Fruit fly (Drosophila melanogaster): Measurements from ENCODE around the gene CG15219.

Gene CG15219

DNA sequence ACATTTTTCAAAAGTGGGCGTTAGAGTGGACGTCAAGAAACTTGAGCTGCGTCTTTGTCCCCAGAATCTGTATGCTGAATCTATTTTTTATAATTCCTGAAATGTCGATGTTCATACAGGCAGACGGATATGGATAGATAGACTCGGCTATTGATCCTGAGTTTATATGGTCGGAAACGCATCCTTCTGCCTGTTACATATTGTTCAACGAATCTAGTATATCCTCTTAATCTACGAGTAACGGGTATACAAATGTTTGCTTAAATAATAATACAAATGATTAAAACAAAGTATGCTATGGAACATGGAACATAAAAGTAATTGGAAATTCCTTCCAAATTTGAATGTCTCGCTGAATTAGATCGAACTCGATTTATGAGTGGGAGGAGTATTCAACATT, 34.5 kb downstream of the CG15219 start, which contains the start of gene tplus3a:
tplus3a (plus strand) TSS at position 301 of the 400 bp plus-strand sequence.
- TF ChIP-seq Mrtf (GFP tag; IDR thresholded peaks at IDR 0.05) (no peak), CG1233 (GFP tag; optimal IDR thresholded peaks at IDR 0.05) (no peak), CG5953 (GFP tag; IDR thresholded peaks at IDR 0.05) (no peak), D19B (GFP tag; optimal IDR thresholded peaks at IDR 0.05) (no peak), CG10321 (GFP tag; IDR thresholded peaks at IDR 0.05) (no peak), CG2129 (GFP tag; IDR thresholded peaks at IDR 0.05; ENCODE audit: partially characterized antibody) (no peak), CG6765 (GFP tag; optimal IDR thresholded peaks at IDR 0.05) (no peak), Abd-B (GFP tag; optimal IDR thresholded peaks at IDR 0.05) (no peak), phol (tag; optimal IDR thresholded peaks at IDR 0.05) (no peak), CG15073 (GFP tag; optimal IDR thresholded peaks at IDR 0.05) (no peak), Sox102F (GFP tag; optimal IDR thresholded peaks at IDR 0.05) (no peak), CkIIα-i1 (GFP tag; IDR thresholded peaks at IDR 0.05) (no peak), TFAM (GFP tag; optimal IDR thresholded peaks at IDR 0.05) (no peak), E2f1 (GFP tag; IDR thresholded peaks at IDR 0.05) (no peak)

DNA sequence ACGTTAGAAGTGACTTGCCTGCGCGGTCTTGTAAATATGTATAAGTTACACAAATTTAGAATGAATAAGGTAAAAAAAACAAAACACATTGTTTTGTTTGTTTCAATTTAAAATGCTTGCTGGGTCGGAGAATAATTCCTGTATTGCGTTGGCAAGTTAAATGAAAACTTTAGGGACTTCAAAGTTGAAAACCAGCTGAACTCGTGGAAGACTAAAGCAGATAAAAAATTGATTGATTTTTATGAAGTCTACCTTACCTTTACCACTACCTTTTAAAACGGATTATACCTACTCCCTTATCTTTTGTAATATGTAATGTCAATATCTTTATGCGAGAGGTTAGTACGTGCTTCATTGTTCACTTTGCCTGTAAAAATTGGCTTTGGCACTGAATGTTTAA, 40.1 kb downstream of the CG15219 start, which contains the start of gene CG42597:
CG42597 (minus strand) TSS at position 101 of the 400 bp plus-strand sequence.
- TF ChIP-seq aop (GFP tag; IDR thresholded peaks at IDR 0.05) (no peak), trh (GFP tag; optimal IDR thresholded peaks at IDR 0.05) (no peak), CG11247 (GFP tag; IDR thresholded peaks at IDR 0.05) (no peak), Sry-β (GFP tag; optimal IDR thresholded peaks at IDR 0.05) (no peak), CG31365 (tag; optimal IDR thresholded peaks at IDR 0.05) (no peak), CG8281 (tag; optimal IDR thresholded peaks at IDR 0.05) (no peak), CG1024 (GFP tag; IDR thresholded peaks at IDR 0.05) (no peak), MTF-1 (GFP tag; optimal IDR thresholded peaks at IDR 0.05; ENCODE audit: borderline replicate concordance) (no peak), CG11456 (GFP tag; IDR thresholded peaks at IDR 0.05) (no peak), oc (tag; optimal IDR thresholded peaks at IDR 0.05) (no peak), H2.0 (GFP tag; IDR thresholded peaks at IDR 0.05) (no peak), toy (GFP tag; IDR thresholded peaks at IDR 0.05) (no peak), CG31388 (GFP tag; optimal IDR thresholded peaks at IDR 0.05) (no peak), CG8765 (GFP tag; IDR thresholded peaks at IDR 0.05) (no peak), psq (GFP tag; optimal IDR thresholded peaks at IDR 0.05) (no peak), Ravus (GFP tag; IDR thresholded peaks at IDR 0.05) (no peak), ap (GFP tag; IDR thresholded peaks at IDR 0.05) (no peak)

DNA sequence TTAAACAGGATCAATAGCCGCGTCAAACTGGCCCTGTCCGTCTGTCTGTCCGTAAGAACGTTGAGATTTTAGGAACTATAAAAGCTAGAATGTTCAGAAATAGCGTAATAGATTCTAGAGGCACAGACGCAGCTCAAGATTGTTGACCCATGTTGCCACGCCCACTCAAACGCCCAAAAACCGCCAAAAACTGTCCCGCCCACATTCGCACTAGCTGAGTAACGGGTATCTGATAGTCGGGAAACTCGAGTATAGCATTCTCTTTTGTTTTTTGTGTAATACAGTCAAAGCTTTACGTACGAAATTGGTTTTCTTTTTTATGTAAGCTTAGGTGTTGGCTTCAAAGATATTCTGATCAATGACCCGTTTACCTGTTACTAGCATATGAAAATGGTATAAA, 45.5 kb downstream of the CG15219 start:
- TF ChIP-seq wek (GFP tag; optimal IDR thresholded peaks at IDR 0.05): no peak
- TF ChIP-seq schlank (tag; optimal IDR thresholded peaks at IDR 0.05): no peak
- TF ChIP-seq CG34376 (GFP tag; optimal IDR thresholded peaks at IDR 0.05): no peak
- TF ChIP-seq wdn (GFP tag; IDR thresholded peaks at IDR 0.05): no peak
- TF ChIP-seq CG16813 (GFP tag; IDR thresholded peaks at IDR 0.05; ENCODE audit: partially characterized antibody): peak; percentile 57
- TF ChIP-seq CG17802 (tag; optimal IDR thresholded peaks at IDR 0.05): no peak
- TF ChIP-seq CG32767 (GFP tag; IDR thresholded peaks at IDR 0.05): no peak
- peak; percentile 51; the same call in 2 of the 3 replicates for TF ChIP-seq HLH4C (GFP tag; IDR thresholded peaks at IDR 0.05; ENCODE audit: partially characterized antibody)
- no peak for TF ChIP-seq shn (GFP tag; optimal IDR thresholded peaks at IDR 0.05)
- no peak for TF ChIP-seq prd (optimal IDR thresholded peaks at IDR 0.05)
- no peak for TF ChIP-seq prd (GFP tag; IDR thresholded peaks at IDR 0.05)
- no peak for TF ChIP-seq NK7.1 (GFP tag; optimal IDR thresholded peaks at IDR 0.05)
- TF ChIP-seq dmrt99B (tag; optimal IDR thresholded peaks at IDR 0.05): no peak
- peak; percentile 57; the same call in 1 of the 3 replicates for TF ChIP-seq CG7963 (GFP tag; IDR thresholded peaks at IDR 0.05; ENCODE audit: partially characterized antibody)
- TF ChIP-seq chinmo (GFP tag; IDR thresholded peaks at IDR 0.05; ENCODE audit: partially characterized antibody): no peak
- no peak for TF ChIP-seq CG15479 (GFP tag; optimal IDR thresholded peaks at IDR 0.05)
- TF ChIP-seq ro (GFP tag; IDR thresholded peaks at IDR 0.05): no peak
- no peak for TF ChIP-seq peb (GFP tag; IDR thresholded peaks at IDR 0.05)
- TF ChIP-seq CG2875 (GFP tag; optimal IDR thresholded peaks at IDR 0.05): no peak
- no peak for TF ChIP-seq eve (GFP tag; optimal IDR thresholded peaks at IDR 0.05)
